Worm (Caenorhabditis elegans) whole organism, early embryonic: ENCODE results near the gene W09D6.4.

Source experiments
- B0310.2 ChIP-seq: sonication (generic microtip); optimal IDR thresholded peaks from 2 replicates; lab custom pipeline; 2016; ENCODE audit warnings: mild to moderate bottlenecking, missing genetic modification characterization, missing compliant biosample characterization
- F13C5.2 ChIP-seq: sonication (generic microtip); optimal IDR thresholded peaks from 2 replicates; lab custom pipeline; 2017; ENCODE audit warnings: mild to moderate bottlenecking, missing genetic modification characterization, inconsistent platforms, missing compliant biosample characterization
- aly-1 ChIP-seq: sonication (generic microtip); optimal IDR thresholded peaks from 2 replicates; lab custom pipeline; 2016; ENCODE audit warnings: missing genetic modification characterization, missing compliant biosample characterization
- ama-1 ChIP-seq: fragments of 150-350 bp; optimal IDR thresholded peaks from 2 replicates; lab custom pipeline; 2014
- ceh-13 ChIP-seq: fragments of 200-800 bp; sonication (Bioruptor generic); optimal IDR thresholded peaks from 2 replicates; lab custom pipeline; 2018; ENCODE audit warnings: mild to moderate bottlenecking, missing genetic modification characterization, missing compliant biosample characterization
- flt-1 ChIP-seq: fragments of 200-800 bp; sonication (Bioruptor generic); IDR thresholded peaks from 2 replicates; pipeline ENCODE4 v1.3.6; 2022; ENCODE audit warnings: missing genetic modification characterization, missing compliant biosample characterization
- hmbx-1 ChIP-seq: sonication (generic microtip); optimal IDR thresholded peaks from 2 replicates; lab custom pipeline; 2016; ENCODE audit warnings: mild to moderate bottlenecking, missing genetic modification characterization, missing compliant biosample characterization
- hnd-1 ChIP-seq: sonication (generic microtip); optimal IDR thresholded peaks from 2 replicates; lab custom pipeline; 2016; ENCODE audit warnings: missing genetic modification characterization, missing compliant biosample characterization
- pes-1 ChIP-seq: fragments of 200-800 bp; sonication (Bioruptor generic); IDR thresholded peaks from 2 replicates; pipeline ENCODE4 v1.3.6; 2022; ENCODE audit warnings: missing genetic modification reagents, missing genetic modification characterization, missing compliant biosample characterization
- scrt-1 ChIP-seq: fragments of 200-800 bp; sonication (Bioruptor generic); IDR thresholded peaks from 2 replicates; pipeline ENCODE4 v1.3.6; 2022; ENCODE audit warnings: missing genetic modification characterization, missing compliant biosample characterization
- sea-1 ChIP-seq: fragments of 200-800 bp; sonication (Bioruptor generic); conservative IDR thresholded peaks from 2 replicates; pipeline ENCODE4 v1.3.6; 2022; ENCODE audit warnings: missing genetic modification characterization, missing compliant biosample characterization
- tbx-11 ChIP-seq: fragments of 200-800 bp; sonication (Bioruptor generic); IDR thresholded peaks from 2 replicates; pipeline ENCODE4 v1.3.6; 2022; ENCODE audit warnings: missing genetic modification characterization, missing compliant biosample characterization
- tbx-37 ChIP-seq: fragments of 200-800 bp; sonication (Bioruptor generic); conservative IDR thresholded peaks from 2 replicates; pipeline ENCODE4 v1.3.6; 2022; ENCODE audit warnings: missing genetic modification reagents, missing genetic modification characterization, missing compliant biosample characterization
- tra-4 ChIP-seq: sonication (generic microtip); optimal IDR thresholded peaks from 2 replicates; lab custom pipeline; 2017; ENCODE audit warnings: missing genetic modification characterization, missing compliant biosample characterization

- TF ChIP-seq ama-1 (lab: Kevin White, UChicago) (no peak), tbx-11 (GFP tag; lab: Robert Waterston, UW) (no peak), ceh-13 (GFP tag; lab: Kevin White, UChicago) (no peak), tbx-37 (GFP tag; lab: Robert Waterston, UW) (no peak), flt-1 (no peak), tra-4 (tag; lab: Kevin White, UChicago) (no peak), B0310.2 (tag; lab: Kevin White, UChicago) (no peak), F13C5.2 (tag; lab: Kevin White, UChicago) (no peak), hmbx-1 (tag; lab: Kevin White, UChicago) (no peak), hnd-1 (tag; lab: Kevin White, UChicago) (no peak), pes-1 (GFP tag; lab: Robert Waterston, UW) (no peak), scrt-1 (GFP tag; lab: Robert Waterston, UW) (no peak), sea-1 (no peak), aly-1 (tag; lab: Kevin White, UChicago) (no peak)
Observed at ce11 chrIII:11053603-11054002, 25.9 kb upstream of the W09D6.4 start.
